Fruit fly (Drosophila melanogaster): ENCODE results near the gene Mtpalpha.

Gene Mtpalpha

dm6 chr2L:9576269-9576933, at the start of gene Mtpalpha:
Gene Mtpalpha, minus strand, starts transcription at chr2L:9576769.
- TF ChIP-seq EcR (GFP tag; optimal IDR thresholded peaks at IDR 0.05) (peak; percentile 33), CG34367 (tag; optimal IDR thresholded peaks at IDR 0.05) (peak; percentile 87), Pif1B (GFP tag; optimal IDR thresholded peaks at IDR 0.05) (peak; percentile 91), CG14655 (GFP tag; optimal IDR thresholded peaks at IDR 0.05) (peak; percentile 95), CG15710 (tag; optimal IDR thresholded peaks at IDR 0.05) (peak; percentile 68), D1 (tag; optimal IDR thresholded peaks at IDR 0.05) (peak; percentile 13), CG4496 (GFP tag; IDR thresholded peaks at IDR 0.05) (peak; percentile 96), Pif1A (GFP tag; optimal IDR thresholded peaks at IDR 0.05) (peak; percentile 95), rn (GFP tag; IDR thresholded peaks at IDR 0.05) (peak; percentile 43; the same call in 1 of the 2 replicates), Snoo (tag; optimal IDR thresholded peaks at IDR 0.05) (peak; percentile 93), CG17806 (tag; optimal IDR thresholded peaks at IDR 0.05) (peak; percentile 75), CG12605 (GFP tag; IDR thresholded peaks at IDR 0.05) (peak; percentile 95), gl (tag; optimal IDR thresholded peaks at IDR 0.05) (peak; percentile 99), CG8301 (tag; optimal IDR thresholded peaks at IDR 0.05) (peak; percentile 95), CG32121 (GFP tag; IDR thresholded peaks at IDR 0.05) (peak; percentile 88), fd96Ca (GFP tag; IDR thresholded peaks at IDR 0.05) (peak; percentile 85), CG10348 (GFP tag; IDR thresholded peaks at IDR 0.05) (no peak), CG9948 (tag; optimal IDR thresholded peaks at IDR 0.05) (peak; percentile 68), CG13204 (GFP tag; optimal IDR thresholded peaks at IDR 0.05) (peak; percentile 99), CG8159 (tag; optimal IDR thresholded peaks at IDR 0.05) (peak; percentile 80), Ets98B (GFP tag; IDR thresholded peaks at IDR 0.05) (peak; percentile 92)

dm6 chr2L:9625185-9625584, 48.6 kb upstream of the Mtpalpha start, which contains the start of gene CG31882:
Gene CG31882, minus strand, starts transcription at chr2L:9625285.
- TF ChIP-seq CG14655 (GFP tag; optimal IDR thresholded peaks at IDR 0.05): no peak
- no peak for TF ChIP-seq Pif1A (GFP tag; optimal IDR thresholded peaks at IDR 0.05)
- TF ChIP-seq CG9948 (tag; optimal IDR thresholded peaks at IDR 0.05): no peak
- no peak for TF ChIP-seq rn (GFP tag; IDR thresholded peaks at IDR 0.05)

dm6 chr2L:9619925-9620324, 43.4 kb upstream of the Mtpalpha start:
- TF ChIP-seq CG13204 (GFP tag; optimal IDR thresholded peaks at IDR 0.05) (no peak), Pif1A (GFP tag; optimal IDR thresholded peaks at IDR 0.05) (no peak), CG10348 (GFP tag; IDR thresholded peaks at IDR 0.05) (no peak), CG4496 (GFP tag; IDR thresholded peaks at IDR 0.05) (no peak), CG32121 (GFP tag; IDR thresholded peaks at IDR 0.05) (no peak), CG12605 (GFP tag; IDR thresholded peaks at IDR 0.05) (no peak), CG14655 (GFP tag; optimal IDR thresholded peaks at IDR 0.05) (no peak), CG34367 (tag; optimal IDR thresholded peaks at IDR 0.05) (no peak), CG17806 (tag; optimal IDR thresholded peaks at IDR 0.05) (no peak), CG8301 (tag; optimal IDR thresholded peaks at IDR 0.05) (no peak), fd96Ca (GFP tag; IDR thresholded peaks at IDR 0.05) (no peak)

dm6 chr2L:9618871-9619270, 42.3 kb upstream of the Mtpalpha start:
- TF ChIP-seq CG17806 (tag; optimal IDR thresholded peaks at IDR 0.05): no peak
- TF ChIP-seq CG15710 (tag; optimal IDR thresholded peaks at IDR 0.05): no peak
- no peak for TF ChIP-seq CG8159 (tag; optimal IDR thresholded peaks at IDR 0.05)
- no peak for TF ChIP-seq CG10348 (GFP tag; IDR thresholded peaks at IDR 0.05)
- no peak for TF ChIP-seq Snoo (tag; optimal IDR thresholded peaks at IDR 0.05)
- TF ChIP-seq Ets98B (GFP tag; IDR thresholded peaks at IDR 0.05): no peak
- TF ChIP-seq rn (GFP tag; IDR thresholded peaks at IDR 0.05): no peak
- TF ChIP-seq Pif1A (GFP tag; optimal IDR thresholded peaks at IDR 0.05): no peak
- TF ChIP-seq gl (tag; optimal IDR thresholded peaks at IDR 0.05): no peak
- TF ChIP-seq CG9948 (tag; optimal IDR thresholded peaks at IDR 0.05): no peak
- TF ChIP-seq CG32121 (GFP tag; IDR thresholded peaks at IDR 0.05): no peak

dm6 chr2L:9617908-9618307, 41.3 kb upstream of the Mtpalpha start:
- TF ChIP-seq CG32121 (GFP tag; IDR thresholded peaks at IDR 0.05) (peak; percentile 33; the same call in 1 of the 2 replicates), fd96Ca (GFP tag; IDR thresholded peaks at IDR 0.05) (0 out of 3 replicates have a peak, but pooled peaks have one; percentile 45), Ets98B (GFP tag; IDR thresholded peaks at IDR 0.05) (peak; percentile 56), CG34367 (tag; optimal IDR thresholded peaks at IDR 0.05) (no peak), CG12605 (GFP tag; IDR thresholded peaks at IDR 0.05) (no peak), CG10348 (GFP tag; IDR thresholded peaks at IDR 0.05) (no peak), CG13204 (GFP tag; optimal IDR thresholded peaks at IDR 0.05) (no peak), EcR (GFP tag; optimal IDR thresholded peaks at IDR 0.05) (no peak), gl (tag; optimal IDR thresholded peaks at IDR 0.05) (no peak), Pif1A (GFP tag; optimal IDR thresholded peaks at IDR 0.05) (peak; percentile 9), CG4496 (GFP tag; IDR thresholded peaks at IDR 0.05) (peak; percentile 51; the same call in 1 of the 3 replicates), CG14655 (GFP tag; optimal IDR thresholded peaks at IDR 0.05) (peak; percentile 30), rn (GFP tag; IDR thresholded peaks at IDR 0.05) (no peak), CG17806 (tag; optimal IDR thresholded peaks at IDR 0.05) (no peak), CG8301 (tag; optimal IDR thresholded peaks at IDR 0.05) (peak; percentile 16), CG9948 (tag; optimal IDR thresholded peaks at IDR 0.05) (no peak), CG15710 (tag; optimal IDR thresholded peaks at IDR 0.05) (no peak)

- TF ChIP-seq CG8301 (tag; optimal IDR thresholded peaks at IDR 0.05) (no peak), CG8159 (tag; optimal IDR thresholded peaks at IDR 0.05) (no peak), CG12605 (GFP tag; IDR thresholded peaks at IDR 0.05) (peak; percentile 69), CG9948 (tag; optimal IDR thresholded peaks at IDR 0.05) (no peak), CG4496 (GFP tag; IDR thresholded peaks at IDR 0.05) (peak; percentile 72; the same call in 2 of the 3 replicates), CG34367 (tag; optimal IDR thresholded peaks at IDR 0.05) (peak; percentile 17), Ets98B (GFP tag; IDR thresholded peaks at IDR 0.05) (peak; percentile 76), CG15710 (tag; optimal IDR thresholded peaks at IDR 0.05) (peak; percentile 0), CG17806 (tag; optimal IDR thresholded peaks at IDR 0.05) (no peak), CG13204 (GFP tag; optimal IDR thresholded peaks at IDR 0.05) (no peak), Snoo (tag; optimal IDR thresholded peaks at IDR 0.05) (peak; percentile 40), Pif1B (GFP tag; optimal IDR thresholded peaks at IDR 0.05) (peak; percentile 26), D1 (tag; optimal IDR thresholded peaks at IDR 0.05) (peak; percentile 20), fd96Ca (GFP tag; IDR thresholded peaks at IDR 0.05) (peak; percentile 35; the same call in 1 of the 3 replicates), CG14655 (GFP tag; optimal IDR thresholded peaks at IDR 0.05) (no peak), CG32121 (GFP tag; IDR thresholded peaks at IDR 0.05) (peak; percentile 69), CG10348 (GFP tag; IDR thresholded peaks at IDR 0.05) (no peak)
Observed at dm6 chr2L:9616654-9617053, 40.1 kb upstream of the Mtpalpha start.

Data from whole organism, pupa.